Worm (Caenorhabditis elegans) whole organism, late embryonic: ENCODE results near the gene kbp-2.

Experiments used
- K02D7.2 ChIP-seq: sonication (generic microtip); optimal IDR thresholded peaks from 2 replicates; lab custom pipeline; 2017; ENCODE audit warnings: mild to moderate bottlenecking, missing genetic modification characterization, missing compliant biosample characterization
- Y22D7AL.16 ChIP-seq: sonication (generic microtip); optimal IDR thresholded peaks from 2 replicates; lab custom pipeline; 2016; ENCODE audit warnings: missing genetic modification characterization, missing compliant biosample characterization
- ceh-19 ChIP-seq: fragments of 200-800 bp; sonication (Bioruptor generic); optimal IDR thresholded peaks from 2 replicates; lab custom pipeline; 2018; ENCODE audit warnings: mild to moderate bottlenecking, missing genetic modification characterization, missing compliant biosample characterization
- elt-2 ChIP-seq: sonication (generic microtip); optimal IDR thresholded peaks from 2 replicates; lab custom pipeline; 2016; ENCODE audit warnings: missing genetic modification reagents, missing genetic modification characterization, missing compliant biosample characterization
- eyg-1 ChIP-seq: sonication (generic microtip); optimal IDR thresholded peaks from 2 replicates; lab custom pipeline; 2016; ENCODE audit warnings: missing genotype, missing genetic modification characterization, missing compliant biosample characterization
- nfya-1 ChIP-seq: sonication (generic microtip); optimal IDR thresholded peaks from 2 replicates; lab custom pipeline; 2017; ENCODE audit warnings: missing genetic modification characterization, mild to moderate bottlenecking, missing compliant biosample characterization, antibody characterized with exemption, moderate library complexity
- odd-2 ChIP-seq: sonication (generic microtip); optimal IDR thresholded peaks from 2 replicates; lab custom pipeline; 2017; ENCODE audit warnings: antibody characterized with exemption, mild to moderate bottlenecking, missing genetic modification characterization, missing compliant biosample characterization
- pqm-1 ChIP-seq: sonication (generic microtip); optimal IDR thresholded peaks from 2 replicates; lab custom pipeline; 2016; ENCODE audit warnings: missing genetic modification characterization, missing compliant biosample characterization
- sdc-2 ChIP-seq: sonication (generic microtip); optimal IDR thresholded peaks from 2 replicates; lab custom pipeline; 2016; ENCODE audit warnings: missing genotype, missing genetic modification characterization, missing compliant biosample characterization
- tbx-2 ChIP-seq: sonication (generic microtip); optimal IDR thresholded peaks from 2 replicates; lab custom pipeline; 2016; ENCODE audit warnings: missing genetic modification characterization, missing compliant biosample characterization

DNA sequence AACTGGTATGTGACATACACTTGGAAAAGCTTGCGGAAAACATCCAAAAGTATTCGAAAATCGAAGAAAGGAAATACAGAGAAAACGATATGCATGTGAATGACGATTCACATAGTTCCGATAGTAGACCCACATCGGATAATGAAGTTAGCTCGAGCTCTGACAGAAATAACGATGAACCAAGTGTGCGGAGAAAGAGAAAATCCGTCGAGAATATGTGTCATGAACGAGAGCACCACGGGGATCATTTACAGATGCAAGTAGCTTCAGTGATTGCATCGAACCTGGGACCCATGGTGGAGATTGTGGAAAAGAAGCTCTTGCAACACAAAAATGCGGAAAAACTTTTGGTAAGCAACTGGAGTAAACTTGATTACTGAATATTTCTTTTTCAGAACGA lies 46.7 kb downstream of the kbp-2 start:
- TF ChIP-seq elt-2 (tag; lab: Kevin White, UChicago) (no peak), eyg-1 (tag; lab: Kevin White, UChicago) (no peak), Y22D7AL.16 (tag; lab: Kevin White, UChicago) (no peak), nfya-1 (tag; lab: Kevin White, UChicago) (no peak), pqm-1 (tag; lab: Kevin White, UChicago) (no peak), odd-2 (tag; lab: Kevin White, UChicago) (no peak), K02D7.2 (tag; lab: Kevin White, UChicago) (no peak), tbx-2 (tag; lab: Kevin White, UChicago) (no peak), ceh-19 (no peak), sdc-2 (tag; lab: Kevin White, UChicago) (no peak)
